Fruit fly (Drosophila melanogaster): Measurements from ENCODE around the gene Cpr65Ax2.

Gene Cpr65Ax2

dm6 chr3L:6140771-6141472, 9.7 kb downstream of the Cpr65Ax2 start:
- TF ChIP-seq CG15710 (tag; optimal IDR thresholded peaks at IDR 0.05) (no peak), EcR (GFP tag; optimal IDR thresholded peaks at IDR 0.05) (peak; percentile 69), CG4496 (GFP tag; IDR thresholded peaks at IDR 0.05) (no peak), CG8159 (tag; optimal IDR thresholded peaks at IDR 0.05) (peak; percentile 8)

- TF ChIP-seq Pif1B (GFP tag; optimal IDR thresholded peaks at IDR 0.05): no peak
- no peak for TF ChIP-seq EcR (GFP tag; optimal IDR thresholded peaks at IDR 0.05)
- no peak for TF ChIP-seq CG12605 (GFP tag; IDR thresholded peaks at IDR 0.05)
- no peak for TF ChIP-seq Ets98B (GFP tag; IDR thresholded peaks at IDR 0.05)
- no peak for TF ChIP-seq CG14655 (GFP tag; optimal IDR thresholded peaks at IDR 0.05)
Measured at dm6 chr3L:6139924-6140574, 10.6 kb downstream of the Cpr65Ax2 start, which contains the start of gene Cpr65Av. Gene Cpr65Av (minus strand): TSS chr3L:6139974.

dm6 chr3L:6138586-6138985, 12.1 kb downstream of the Cpr65Ax2 start:
- TF ChIP-seq Ets98B (GFP tag; IDR thresholded peaks at IDR 0.05): no peak
- TF ChIP-seq CG10348 (GFP tag; IDR thresholded peaks at IDR 0.05): no peak
- TF ChIP-seq CG32121 (GFP tag; IDR thresholded peaks at IDR 0.05): no peak
- no peak for TF ChIP-seq gl (tag; optimal IDR thresholded peaks at IDR 0.05)
- no peak for TF ChIP-seq Pif1A (GFP tag; optimal IDR thresholded peaks at IDR 0.05)
- no peak for TF ChIP-seq EcR (GFP tag; optimal IDR thresholded peaks at IDR 0.05)
- no peak for TF ChIP-seq CG8301 (tag; optimal IDR thresholded peaks at IDR 0.05)
- no peak for TF ChIP-seq rn (GFP tag; IDR thresholded peaks at IDR 0.05)
- TF ChIP-seq CG13204 (GFP tag; optimal IDR thresholded peaks at IDR 0.05): no peak
- no peak for TF ChIP-seq CG9948 (tag; optimal IDR thresholded peaks at IDR 0.05)
- TF ChIP-seq CG8159 (tag; optimal IDR thresholded peaks at IDR 0.05): no peak
- no peak for TF ChIP-seq Pif1B (GFP tag; optimal IDR thresholded peaks at IDR 0.05)
- TF ChIP-seq D1 (tag; optimal IDR thresholded peaks at IDR 0.05): no peak
- no peak for TF ChIP-seq CG14655 (GFP tag; optimal IDR thresholded peaks at IDR 0.05)
- TF ChIP-seq CG12605 (GFP tag; IDR thresholded peaks at IDR 0.05): no peak
- TF ChIP-seq Snoo (tag; optimal IDR thresholded peaks at IDR 0.05): no peak

DNA sequence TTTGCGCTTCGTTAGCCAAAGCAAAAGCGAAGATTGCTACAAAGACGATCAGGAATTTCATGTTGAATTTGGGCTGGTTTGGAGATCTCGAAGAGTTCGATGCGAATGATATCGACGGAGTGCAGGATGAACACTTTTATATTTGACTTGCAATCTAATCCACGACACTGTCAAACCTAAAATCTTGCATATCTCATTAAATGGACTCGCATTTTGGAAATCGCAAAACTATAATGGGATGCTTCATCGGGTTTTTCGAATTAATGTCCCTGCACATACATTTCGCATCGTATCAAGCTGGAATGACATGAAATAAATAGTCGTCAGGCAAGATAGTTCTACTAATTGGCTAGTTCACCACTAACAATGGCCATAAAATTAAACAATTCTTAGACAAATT, 12.6 kb downstream of the Cpr65Ax2 start, which contains the start of gene Lcp65Ae:
Lcp65Ae (minus strand) TSS at position 101 of the 400 bp plus-strand sequence.
- TF ChIP-seq CG14655 (GFP tag; optimal IDR thresholded peaks at IDR 0.05): no peak
- TF ChIP-seq CG8301 (tag; optimal IDR thresholded peaks at IDR 0.05): no peak
- TF ChIP-seq CG34367 (tag; optimal IDR thresholded peaks at IDR 0.05): no peak
- no peak for TF ChIP-seq CG9948 (tag; optimal IDR thresholded peaks at IDR 0.05)
- TF ChIP-seq EcR (GFP tag; optimal IDR thresholded peaks at IDR 0.05): no peak
- TF ChIP-seq CG15710 (tag; optimal IDR thresholded peaks at IDR 0.05): no peak
- no peak for TF ChIP-seq CG12605 (GFP tag; IDR thresholded peaks at IDR 0.05)
- no peak for TF ChIP-seq D1 (tag; optimal IDR thresholded peaks at IDR 0.05)
- no peak for TF ChIP-seq Pif1B (GFP tag; optimal IDR thresholded peaks at IDR 0.05)
- no peak for TF ChIP-seq CG32121 (GFP tag; IDR thresholded peaks at IDR 0.05)
- no peak for TF ChIP-seq fd96Ca (GFP tag; IDR thresholded peaks at IDR 0.05)
- TF ChIP-seq CG4496 (GFP tag; IDR thresholded peaks at IDR 0.05): no peak
- no peak for TF ChIP-seq CG10348 (GFP tag; IDR thresholded peaks at IDR 0.05)
- no peak for TF ChIP-seq Snoo (tag; optimal IDR thresholded peaks at IDR 0.05)
- TF ChIP-seq gl (tag; optimal IDR thresholded peaks at IDR 0.05): no peak
- no peak for TF ChIP-seq CG17806 (tag; optimal IDR thresholded peaks at IDR 0.05)
- no peak for TF ChIP-seq CG8159 (tag; optimal IDR thresholded peaks at IDR 0.05)
- no peak for TF ChIP-seq CG13204 (GFP tag; optimal IDR thresholded peaks at IDR 0.05)
- no peak for TF ChIP-seq Ets98B (GFP tag; IDR thresholded peaks at IDR 0.05)

- TF ChIP-seq EcR (GFP tag; optimal IDR thresholded peaks at IDR 0.05): no peak
- TF ChIP-seq CG8301 (tag; optimal IDR thresholded peaks at IDR 0.05): no peak
- TF ChIP-seq Ets98B (GFP tag; IDR thresholded peaks at IDR 0.05): no peak
- no peak for TF ChIP-seq CG32121 (GFP tag; IDR thresholded peaks at IDR 0.05)
- TF ChIP-seq CG17806 (tag; optimal IDR thresholded peaks at IDR 0.05): no peak
- TF ChIP-seq CG12605 (GFP tag; IDR thresholded peaks at IDR 0.05): no peak
- no peak for TF ChIP-seq CG34367 (tag; optimal IDR thresholded peaks at IDR 0.05)
- no peak for TF ChIP-seq CG8159 (tag; optimal IDR thresholded peaks at IDR 0.05)
- no peak for TF ChIP-seq CG13204 (GFP tag; optimal IDR thresholded peaks at IDR 0.05)
- no peak for TF ChIP-seq CG9948 (tag; optimal IDR thresholded peaks at IDR 0.05)
- TF ChIP-seq Pif1A (GFP tag; optimal IDR thresholded peaks at IDR 0.05): no peak
- TF ChIP-seq CG10348 (GFP tag; IDR thresholded peaks at IDR 0.05): no peak
Measured at dm6 chr3L:6136691-6137090, 14.0 kb downstream of the Cpr65Ax2 start, which contains the start of gene Lcp65Af. Gene Lcp65Af (minus strand): TSS chr3L:6136791.

dm6 chr3L:6135174-6135573, 15.5 kb downstream of the Cpr65Ax2 start, which contains the start of gene Lcp65Ag1:
Gene Lcp65Ag1 (minus strand): TSS chr3L:6135274.
- no peak for TF ChIP-seq CG17806 (tag; optimal IDR thresholded peaks at IDR 0.05)
- TF ChIP-seq CG34367 (tag; optimal IDR thresholded peaks at IDR 0.05): no peak
- no peak for TF ChIP-seq Ets98B (GFP tag; IDR thresholded peaks at IDR 0.05)
- TF ChIP-seq Pif1A (GFP tag; optimal IDR thresholded peaks at IDR 0.05): no peak
- no peak for TF ChIP-seq CG14655 (GFP tag; optimal IDR thresholded peaks at IDR 0.05)
- no peak for TF ChIP-seq CG9948 (tag; optimal IDR thresholded peaks at IDR 0.05)
- TF ChIP-seq CG8159 (tag; optimal IDR thresholded peaks at IDR 0.05): no peak
- TF ChIP-seq CG32121 (GFP tag; IDR thresholded peaks at IDR 0.05): no peak
- no peak for TF ChIP-seq CG4496 (GFP tag; IDR thresholded peaks at IDR 0.05)
- no peak for TF ChIP-seq CG15710 (tag; optimal IDR thresholded peaks at IDR 0.05)
- TF ChIP-seq fd96Ca (GFP tag; IDR thresholded peaks at IDR 0.05): no peak
- no peak for TF ChIP-seq EcR (GFP tag; optimal IDR thresholded peaks at IDR 0.05)
- no peak for TF ChIP-seq D1 (tag; optimal IDR thresholded peaks at IDR 0.05)
- TF ChIP-seq gl (tag; optimal IDR thresholded peaks at IDR 0.05): no peak
- no peak for TF ChIP-seq CG8301 (tag; optimal IDR thresholded peaks at IDR 0.05)
- TF ChIP-seq CG12605 (GFP tag; IDR thresholded peaks at IDR 0.05): no peak
- TF ChIP-seq CG13204 (GFP tag; optimal IDR thresholded peaks at IDR 0.05): no peak
- TF ChIP-seq Snoo (tag; optimal IDR thresholded peaks at IDR 0.05): no peak
- TF ChIP-seq CG10348 (GFP tag; IDR thresholded peaks at IDR 0.05): no peak
- no peak for TF ChIP-seq Pif1B (GFP tag; optimal IDR thresholded peaks at IDR 0.05)
